Worm (Caenorhabditis elegans): ENCODE results near the gene F14H12.7.

The F14H12.7 gene

ce11 chrX:4377689-4378088 is 15.3 kb upstream of the F14H12.7 start, which contains the start of gene R160.12:
R160.12 (minus strand) TSS chrX:4377789.
- TF ChIP-seq him-1 (tag; optimal IDR thresholded peaks at IDR 0.05), result no peak
- TF ChIP-seq dao-5 (tag; optimal IDR thresholded peaks at IDR 0.05), result no peak

ce11 chrX:4376801-4377200 is 14.4 kb upstream of the F14H12.7 start, which contains the start of gene R160.2:
R160.2 (minus strand) TSS chrX:4376901.
- no peak for TF ChIP-seq dao-5 (tag; optimal IDR thresholded peaks at IDR 0.05)
- no peak for TF ChIP-seq him-1 (tag; optimal IDR thresholded peaks at IDR 0.05)

ce11 chrX:4373123-4373522 is 10.7 kb upstream of the F14H12.7 start, which contains the start of gene R160.6:
R160.6 (minus strand) TSS chrX:4373223.
- TF ChIP-seq him-1 (tag; optimal IDR thresholded peaks at IDR 0.05) (no peak), dao-5 (tag; optimal IDR thresholded peaks at IDR 0.05) (no peak), W03F9.2 (tag; optimal IDR thresholded peaks at IDR 0.05) (no peak)

- TF ChIP-seq dao-5 (tag; optimal IDR thresholded peaks at IDR 0.05), result no peak
- no peak for TF ChIP-seq him-1 (tag; optimal IDR thresholded peaks at IDR 0.05)
- TF ChIP-seq W03F9.2 (tag; optimal IDR thresholded peaks at IDR 0.05), result no peak
Measured at ce11 chrX:4371988-4372387, 9.6 kb upstream of the F14H12.7 start, which contains the start of gene R160.14. R160.14 (minus strand) TSS chrX:4372088.

ce11 chrX:4371413-4371812 is 9.0 kb upstream of the F14H12.7 start, which contains the start of gene R160.13:
R160.13 (minus strand) TSS chrX:4371513.
- no peak for TF ChIP-seq W03F9.2 (tag; optimal IDR thresholded peaks at IDR 0.05)
- TF ChIP-seq dao-5 (tag; optimal IDR thresholded peaks at IDR 0.05), result no peak
- no peak for TF ChIP-seq him-1 (tag; optimal IDR thresholded peaks at IDR 0.05)

ce11 chrX:4370756-4371155 is 8.3 kb upstream of the F14H12.7 start, which contains the start of gene R160.5:
R160.5 (minus strand) TSS chrX:4370856.
- no peak for TF ChIP-seq W03F9.2 (tag; optimal IDR thresholded peaks at IDR 0.05)
- no peak for TF ChIP-seq him-1 (tag; optimal IDR thresholded peaks at IDR 0.05)
- TF ChIP-seq dao-5 (tag; optimal IDR thresholded peaks at IDR 0.05), result no peak

- no peak for TF ChIP-seq dao-5 (tag; optimal IDR thresholded peaks at IDR 0.05)
- TF ChIP-seq him-1 (tag; optimal IDR thresholded peaks at IDR 0.05), result no peak
- TF ChIP-seq W03F9.2 (tag; optimal IDR thresholded peaks at IDR 0.05), result no peak
Measured at ce11 chrX:4368800-4369199, 6.4 kb upstream of the F14H12.7 start, which contains the start of gene R160.4. R160.4 (minus strand) TSS chrX:4368900.

- TF ChIP-seq him-1 (tag; optimal IDR thresholded peaks at IDR 0.05) (no peak), W03F9.2 (tag; optimal IDR thresholded peaks at IDR 0.05) (no peak), dao-5 (tag; optimal IDR thresholded peaks at IDR 0.05) (no peak)
Measured at ce11 chrX:4367414-4367813, 5.0 kb upstream of the F14H12.7 start, which contains the start of gene R160.10. R160.10 (minus strand) TSS chrX:4367514.

- TF ChIP-seq W03F9.2 (tag; optimal IDR thresholded peaks at IDR 0.05), result no peak
- TF ChIP-seq him-1 (tag; optimal IDR thresholded peaks at IDR 0.05), result no peak
- no peak for TF ChIP-seq dao-5 (tag; optimal IDR thresholded peaks at IDR 0.05)
Measured at ce11 chrX:4366231-4366630, 3.8 kb upstream of the F14H12.7 start, which contains the start of gene R160.3. R160.3 (minus strand) TSS chrX:4366331.

- no peak for TF ChIP-seq W03F9.2 (tag; optimal IDR thresholded peaks at IDR 0.05)
- TF ChIP-seq dao-5 (tag; optimal IDR thresholded peaks at IDR 0.05), result no peak
- TF ChIP-seq him-1 (tag; optimal IDR thresholded peaks at IDR 0.05), result no peak
Measured at ce11 chrX:4364877-4365276, 2.5 kb upstream of the F14H12.7 start, which contains the start of gene F14H12.8. F14H12.8 (minus strand) TSS chrX:4364977.

ce11 chrX:4363200-4363599 is 778 bp upstream of the F14H12.7 start, which contains the start of gene F14H12.17:
F14H12.17 (minus strand) TSS chrX:4363300.
- TF ChIP-seq him-1 (tag; optimal IDR thresholded peaks at IDR 0.05) (no peak), dao-5 (tag; optimal IDR thresholded peaks at IDR 0.05) (no peak), W03F9.2 (tag; optimal IDR thresholded peaks at IDR 0.05) (no peak)

- TF ChIP-seq dao-5 (tag; optimal IDR thresholded peaks at IDR 0.05) (no peak), him-1 (tag; optimal IDR thresholded peaks at IDR 0.05) (no peak), W03F9.2 (tag; optimal IDR thresholded peaks at IDR 0.05) (no peak)
Measured at ce11 chrX:4359030-4359429, 3.4 kb downstream of the F14H12.7 start.

- TF ChIP-seq dao-5 (tag; optimal IDR thresholded peaks at IDR 0.05) (no peak), W03F9.2 (tag; optimal IDR thresholded peaks at IDR 0.05) (no peak), him-1 (tag; optimal IDR thresholded peaks at IDR 0.05) (no peak)
Measured at ce11 chrX:4357467-4357866, 5.0 kb downstream of the F14H12.7 start, which contains the start of gene F14H12.6. F14H12.6 (minus strand) TSS chrX:4357567.

- no peak for TF ChIP-seq W03F9.2 (tag; optimal IDR thresholded peaks at IDR 0.05)
Measured at ce11 chrX:4353318-4353717, 9.1 kb downstream of the F14H12.7 start, which contains the start of gene col-165. col-165 (plus strand) TSS chrX:4353618.

ce11 chrX:4350198-4350597 is 12.2 kb downstream of the F14H12.7 start, which contains the start of gene F14H12.2:
F14H12.2 (plus strand) TSS chrX:4350498.
- TF ChIP-seq W03F9.2 (tag; optimal IDR thresholded peaks at IDR 0.05), result no peak
- TF ChIP-seq him-1 (tag; optimal IDR thresholded peaks at IDR 0.05), result no peak
- no peak for TF ChIP-seq dao-5 (tag; optimal IDR thresholded peaks at IDR 0.05)

Measured in whole organism, L4/young adult.